Worm (Caenorhabditis elegans): Measurements from ENCODE around the gene slc-17.4.

ce11 chrIV:17247184-17247583 lies 44.3 kb downstream of the slc-17.4 start:
- no peak for TF ChIP-seq nhr-10 (tag; optimal IDR thresholded peaks at IDR 0.05)
- TF ChIP-seq nhr-77 (tag; optimal IDR thresholded peaks at IDR 0.05) = no peak
- no peak for TF ChIP-seq ztf-11 (tag; optimal IDR thresholded peaks at IDR 0.05)
- no peak for TF ChIP-seq R02D3.7 (tag; optimal IDR thresholded peaks at IDR 0.05)
- no peak for TF ChIP-seq fos-1 (tag; optimal IDR thresholded peaks at IDR 0.05)
- no peak for TF ChIP-seq nhr-11 (tag; optimal IDR thresholded peaks at IDR 0.05)
- no peak for TF ChIP-seq peb-1 (tag; optimal IDR thresholded peaks at IDR 0.05)
- no peak for TF ChIP-seq ama-1 (optimal IDR thresholded peaks at IDR 0.05)
- no peak for TF ChIP-seq ceh-82 (tag; optimal IDR thresholded peaks at IDR 0.05)
- TF ChIP-seq snpc-4 (tag; optimal IDR thresholded peaks at IDR 0.05) = no peak
